Worm (Caenorhabditis elegans) whole organism, L3 larva: ENCODE results near the gene elo-1.

Experiments used
- R02D3.7 ChIP-seq: fragments of 150-350 bp; optimal IDR thresholded peaks from 2 replicates; lab custom pipeline; 2014; ENCODE audit warnings: missing biosample characterization, missing genetic modification characterization
- ama-1 ChIP-seq: fragments of 150-350 bp; optimal IDR thresholded peaks from 2 replicates; lab custom pipeline; 2018
- elt-2 ChIP-seq: sonication (generic microtip); optimal IDR thresholded peaks from 2 replicates; lab custom pipeline; 2016; ENCODE audit warnings: missing genetic modification reagents, mild to moderate bottlenecking, missing genetic modification characterization, missing compliant biosample characterization
- nhr-237 ChIP-seq: fragments of 150-350 bp; optimal IDR thresholded peaks from 2 replicates; lab custom pipeline; 2014; ENCODE audit warnings: missing biosample characterization, missing genetic modification characterization

ce11 chrIV:9563079-9563478, 36.9 kb downstream of the elo-1 start, which contains the start of gene col-122:
- no peak for TF ChIP-seq R02D3.7 (tag; lab: Kevin White, UChicago)
- no peak for TF ChIP-seq nhr-237 (tag; lab: Kevin White, UChicago)
- TF ChIP-seq ama-1 (lab: Kevin White, UChicago) = no peak
- TF ChIP-seq elt-2 (tag; lab: Kevin White, UChicago) = no peak
